In the genomic region with DNA sequence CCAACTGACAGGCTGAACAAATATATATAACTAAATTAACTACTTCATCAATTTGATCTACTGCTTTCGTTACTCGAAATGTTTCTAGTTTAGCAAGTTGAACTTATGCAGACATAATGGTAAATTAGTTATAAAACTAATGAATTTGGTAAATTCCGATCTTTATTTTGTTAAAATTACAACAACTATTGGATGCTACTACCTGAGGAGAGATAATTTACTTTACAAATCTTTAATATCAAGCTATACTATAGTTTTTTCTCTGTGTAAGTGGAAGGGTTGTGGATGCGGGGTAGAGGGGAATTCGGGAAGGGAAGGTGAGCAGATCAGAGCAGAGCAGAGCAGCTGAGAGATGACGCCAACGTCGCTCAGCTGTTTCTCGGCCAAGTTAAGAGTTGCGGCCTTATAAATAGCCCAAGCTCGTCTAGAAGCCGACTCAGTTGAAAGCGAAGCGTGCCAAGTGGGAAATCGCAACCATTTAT, we compare ENCODE assay signal across 1 fruit fly cellular context.
TF ChIP-seq lines count a peak whose summit lies in the region.

TSS of gene aspr (plus strand) at position 432 of the 482 bp plus-strand sequence.

TF ChIP-seq in whole organism, embryonic, 481 proteins besides CTCF, POLR2A, EP300 and RAD21 (continued from another document):
- no peak for TF ChIP-seq Optix (GFP tag; IDR thresholded peaks at IDR 0.05; lab: Robert Waterston, UW)
- 0 out of 2 replicates have a peak, but pooled peaks have one; percentile 15 for TF ChIP-seq Ptx1 (GFP tag; IDR thresholded peaks at IDR 0.05; lab: Robert Waterston, UW)
- TF ChIP-seq CG14441 (GFP tag; IDR thresholded peaks at IDR 0.05; lab: Robert Waterston, UW) = 0 out of 2 replicates have a peak, but pooled peaks have one; percentile 7
- TF ChIP-seq gsb-n (tag; optimal IDR thresholded peaks at IDR 0.05; lab: Kevin White, UChicago) = no peak
- TF ChIP-seq Rx (GFP tag; IDR thresholded peaks at IDR 0.05; lab: Robert Waterston, UW) = no peak
- peak; percentile 48 for TF ChIP-seq gem (tag; optimal IDR thresholded peaks at IDR 0.05; lab: Kevin White, UChicago)
- TF ChIP-seq sens (GFP tag; lab: Kevin White, UChicago) = peak; percentile 77
- TF ChIP-seq CG7556 (GFP tag; optimal IDR thresholded peaks at IDR 0.05; lab: Kevin White, UChicago) = peak; percentile 4
- TF ChIP-seq CG3847 (GFP tag; IDR thresholded peaks at IDR 0.05; lab: Robert Waterston, UW) = no peak
- TF ChIP-seq CG8478 (optimal IDR thresholded peaks at IDR 0.05; lab: Kevin White, UChicago) = no peak
- TF ChIP-seq CG11695 (GFP tag; IDR thresholded peaks at IDR 0.05; lab: Robert Waterston, UW) = peak; percentile 30; the same call in 1 of the 3 replicates
- no peak for TF ChIP-seq sna (GFP tag; IDR thresholded peaks at IDR 0.05; lab: Robert Waterston, UW; ENCODE audit: partially characterized antibody)
- TF ChIP-seq CG32532 (GFP tag; IDR thresholded peaks at IDR 0.05; lab: Robert Waterston, UW) = peak; percentile 50; the same call in 1 of the 2 replicates
- TF ChIP-seq CG7839 (tag; optimal IDR thresholded peaks at IDR 0.05; lab: Kevin White, UChicago) = peak; percentile 19
